Worm (Caenorhabditis elegans) whole organism, L1 larva: ENCODE results near the gene gpa-3.

Experiments
- C04F5.9 ChIP-seq: sonication (generic microtip); optimal IDR thresholded peaks from 2 replicates; lab custom pipeline; 2016; ENCODE audit warnings: missing genetic modification characterization, missing compliant biosample characterization
- C16A3.4 ChIP-seq: fragments of 150-350 bp; optimal IDR thresholded peaks from 2 replicates; lab custom pipeline; 2014; ENCODE audit warnings: missing biosample characterization, missing genetic modification characterization
- C34B4.2 ChIP-seq: sonication (generic microtip); optimal IDR thresholded peaks from 2 replicates; lab custom pipeline; 2017; ENCODE audit warnings: mild to moderate bottlenecking, missing genetic modification characterization, missing compliant biosample characterization
- F16B12.6 ChIP-seq: fragments of 150-350 bp; optimal IDR thresholded peaks from 2 replicates; lab custom pipeline; 2014; ENCODE audit warnings: missing biosample characterization, missing genetic modification characterization
- alr-1 ChIP-seq: fragments of 200-800 bp; sonication (Bioruptor generic); optimal IDR thresholded peaks from 2 replicates; lab custom pipeline; 2018; ENCODE audit warnings: borderline replicate concordance, mild to moderate bottlenecking, missing genetic modification characterization, missing compliant biosample characterization
- aly-2 ChIP-seq: fragments of 150-350 bp; optimal IDR thresholded peaks from 2 replicates; lab custom pipeline; 2014; ENCODE audit warnings: missing biosample characterization, missing genetic modification characterization
- blmp-1 ChIP-seq: fragments of 150-350 bp; optimal IDR thresholded peaks from 2 replicates; lab custom pipeline; 2014; ENCODE audit warnings: missing biosample characterization, missing genetic modification characterization
- ceh-63 ChIP-seq: fragments of 200-800 bp; sonication (Bioruptor generic); optimal IDR thresholded peaks from 2 replicates; lab custom pipeline; 2018; ENCODE audit warnings: mild to moderate bottlenecking, missing genetic modification characterization, missing compliant biosample characterization
- ceh-8 ChIP-seq: fragments of 200-800 bp; sonication (Bioruptor generic); optimal IDR thresholded peaks from 2 replicates; lab custom pipeline; 2018; ENCODE audit warnings: mild to moderate bottlenecking, missing genetic modification characterization, moderate library complexity, missing compliant biosample characterization
- ceh-82 ChIP-seq, 3 experiments: fragments of 150-350 bp in 1 of 3; sonication (generic microtip) in 2 of 3; optimal IDR thresholded peaks; 2 replicates each; lab custom pipeline; 2014 to 2017; ENCODE audit warnings: missing biosample characterization in 3 of 3, missing genetic modification characterization in 3 of 3
- ces-1 ChIP-seq: fragments of 150-350 bp; optimal IDR thresholded peaks from 2 replicates; lab custom pipeline; 2014; ENCODE audit warnings: missing biosample characterization, missing genetic modification reagents, missing genetic modification characterization
- dpl-1 ChIP-seq, 3 experiments: fragments of 150-350 bp in 2 of 3; sonication (generic microtip) in 1 of 3; optimal IDR thresholded peaks; 2 replicates each; lab custom pipeline; 2014 to 2017; ENCODE audit warnings: missing biosample characterization in 3 of 3, missing genetic modification characterization in 3 of 3, missing genetic modification reagents in 3 of 3
- efl-1 ChIP-seq, 4 experiments: fragments of 150-350 bp; optimal IDR thresholded peaks in 3 of 4; peaks in 1 of 4; 1 replicate in 1 of 4; 2 replicates in 3 of 4; lab custom pipeline; 2014; ENCODE audit warnings: missing biosample characterization in 2 of 4, missing genetic modification characterization in 2 of 4, missing genetic modification reagents in 2 of 4
- efl-3 ChIP-seq: fragments of 200-800 bp; sonication (Bioruptor generic); optimal IDR thresholded peaks from 2 replicates; lab custom pipeline; 2018; ENCODE audit warnings: mild to moderate bottlenecking, missing genetic modification characterization, missing compliant biosample characterization
- egl-13 ChIP-seq: sonication (generic microtip); optimal IDR thresholded peaks from 2 replicates; lab custom pipeline; 2016; ENCODE audit warnings: missing genotype, missing genetic modification reagents, missing genetic modification characterization, missing compliant biosample characterization
- elt-2 ChIP-seq: sonication (generic microtip); optimal IDR thresholded peaks from 2 replicates; lab custom pipeline; 2016; ENCODE audit warnings: missing genetic modification characterization, mild to moderate bottlenecking, inconsistent platforms, missing compliant biosample characterization, missing genetic modification reagents
- elt-3 ChIP-seq, 6 experiments: fragments of 150-350 bp in 1 of 6; sonication (generic microtip); optimal IDR thresholded peaks; 2 replicates each; lab custom pipeline; 2017 to 2018; ENCODE audit warnings: missing biosample characterization in 6 of 6, missing genetic modification characterization in 6 of 6, inconsistent platforms in 1 of 6
- fkh-8 ChIP-seq: sonication (generic microtip); optimal IDR thresholded peaks from 2 replicates; lab custom pipeline; 2016; ENCODE audit warnings: mild to moderate bottlenecking, missing genetic modification characterization, missing compliant biosample characterization
- grh-1 ChIP-seq: fragments of 200-800 bp; sonication (Bioruptor generic); IDR thresholded peaks from 2 replicates; pipeline ENCODE4 v1.3.6; 2022; ENCODE audit warnings: missing genetic modification reagents, missing genetic modification characterization, missing compliant biosample characterization
- hlh-17 ChIP-seq: fragments of 200-800 bp; sonication (Bioruptor generic); optimal IDR thresholded peaks from 2 replicates; lab custom pipeline; 2018; ENCODE audit warnings: missing genetic modification characterization, mild to moderate bottlenecking, missing compliant biosample characterization, moderate library complexity, borderline replicate concordance
- irx-1 ChIP-seq: sonication (generic microtip); optimal IDR thresholded peaks from 2 replicates; lab custom pipeline; 2016; ENCODE audit warnings: missing genetic modification characterization, missing compliant biosample characterization
- isw-1 ChIP-seq: fragments of 200-800 bp; sonication (Bioruptor generic); IDR thresholded peaks from 2 replicates; pipeline ENCODE4 v1.3.6; 2022; ENCODE audit warnings: missing genetic modification characterization, missing compliant biosample characterization
- jun-1 ChIP-seq: fragments of 150-350 bp; optimal IDR thresholded peaks from 2 replicates; lab custom pipeline; 2014; ENCODE audit warnings: missing biosample characterization, missing genetic modification reagents, missing genetic modification characterization
- lin-14 ChIP-seq: fragments of 200-800 bp; sonication (Bioruptor generic); optimal IDR thresholded peaks from 2 replicates; lab custom pipeline; 2018; ENCODE audit warnings: mild to moderate bottlenecking, missing genetic modification characterization, moderate library complexity, missing compliant biosample characterization
- mdl-1 ChIP-seq, 2 experiments: fragments of 150-350 bp; optimal IDR thresholded peaks; 2 replicates each; lab custom pipeline; 2014 to 2017; ENCODE audit warnings: missing biosample characterization in 2 of 2, missing genetic modification characterization in 2 of 2, inconsistent platforms in 1 of 2
- mep-1 ChIP-seq: fragments of 150-350 bp; optimal IDR thresholded peaks from 2 replicates; lab custom pipeline; 2014; ENCODE audit warnings: missing biosample characterization, missing genetic modification characterization
- nhr-12 ChIP-seq: sonication (generic microtip); optimal IDR thresholded peaks from 2 replicates; lab custom pipeline; 2017; ENCODE audit warnings: missing biosample characterization, missing genetic modification characterization
- nhr-20 ChIP-seq: sonication (generic microtip); optimal IDR thresholded peaks from 2 replicates; lab custom pipeline; 2016; ENCODE audit warnings: mild to moderate bottlenecking, missing genetic modification characterization, missing compliant biosample characterization
- nhr-237 ChIP-seq: fragments of 150-350 bp; optimal IDR thresholded peaks from 2 replicates; lab custom pipeline; 2014; ENCODE audit warnings: missing biosample characterization, missing genetic modification characterization
- nhr-71 ChIP-seq: sonication (generic microtip); optimal IDR thresholded peaks from 2 replicates; lab custom pipeline; 2016; ENCODE audit warnings: mild to moderate bottlenecking, missing genetic modification characterization, moderate library complexity, missing compliant biosample characterization
- nhr-77 ChIP-seq: fragments of 150-350 bp; optimal IDR thresholded peaks from 2 replicates; lab custom pipeline; 2014; ENCODE audit warnings: missing biosample characterization, missing genetic modification characterization
- nhr-84 ChIP-seq: sonication (generic microtip); optimal IDR thresholded peaks from 2 replicates; lab custom pipeline; 2017; ENCODE audit warnings: missing biosample characterization, missing genetic modification characterization
- nhr-85 ChIP-seq: sonication (generic microtip); peaks from one replicate; lab custom pipeline; 2016; ENCODE audit warnings: missing genetic modification characterization, inconsistent platforms, missing compliant biosample characterization
- nhr-90 ChIP-seq: sonication (generic microtip); optimal IDR thresholded peaks from 2 replicates; lab custom pipeline; 2016; ENCODE audit warnings: mild to moderate bottlenecking, missing genetic modification characterization, missing compliant biosample characterization; ENCODE audit not compliant: poor library complexity
- pax-3 ChIP-seq: fragments of 200-800 bp; sonication (Bioruptor generic); optimal IDR thresholded peaks from 2 replicates; lab custom pipeline; 2018; ENCODE audit warnings: mild to moderate bottlenecking, missing genetic modification characterization, moderate library complexity, missing compliant biosample characterization
- pqm-1 ChIP-seq: sonication (generic microtip); optimal IDR thresholded peaks from 3 replicates; lab custom pipeline; 2017; ENCODE audit warnings: missing biosample characterization, missing genetic modification characterization
- skn-1 ChIP-seq: fragments of 150-350 bp; optimal IDR thresholded peaks from 2 replicates; lab custom pipeline; 2014; ENCODE audit warnings: missing biosample characterization, missing genetic modification characterization
- snu-23 ChIP-seq: sonication (generic microtip); optimal IDR thresholded peaks from 2 replicates; lab custom pipeline; 2016; ENCODE audit warnings: missing genetic modification characterization, missing compliant biosample characterization
- sptf-1 ChIP-seq: fragments of 150-350 bp; optimal IDR thresholded peaks from 2 replicates; lab custom pipeline; 2014; ENCODE audit warnings: missing biosample characterization, missing genetic modification characterization
- swsn-7 ChIP-seq: sonication (generic microtip); optimal IDR thresholded peaks from 2 replicates; lab custom pipeline; 2016; ENCODE audit warnings: missing genetic modification characterization, missing compliant biosample characterization
- tbx-2 ChIP-seq: sonication (generic microtip); optimal IDR thresholded peaks from 2 replicates; lab custom pipeline; 2016; ENCODE audit warnings: missing genetic modification characterization, missing compliant biosample characterization
- unc-62 ChIP-seq: fragments of 150-350 bp; optimal IDR thresholded peaks from 2 replicates; lab custom pipeline; 2014; ENCODE audit warnings: missing biosample characterization, missing genetic modification reagents, missing genetic modification characterization
- unc-98 ChIP-seq: fragments of 200-800 bp; sonication (Bioruptor generic); IDR thresholded peaks from 2 replicates; pipeline ENCODE4 v1.3.6; 2022; ENCODE audit warnings: missing genetic modification characterization, missing compliant biosample characterization
- vab-15 ChIP-seq: sonication (generic microtip); optimal IDR thresholded peaks from 2 replicates; lab custom pipeline; 2017; ENCODE audit warnings: missing genotype, mild to moderate bottlenecking, missing genetic modification characterization, missing compliant biosample characterization

The gpa-3 gene

ce11 chrV:9329245-9329979 is 30.2 kb downstream of the gpa-3 start:
- TF ChIP-seq ceh-63 (no peak), blmp-1 (tag; lab: Kevin White, UChicago) (peak; percentile 36), efl-1 (optimal IDR thresholded peaks at IDR 0.05; lab: Kevin White, UChicago) (no peak), efl-1 (GFP tag; optimal IDR thresholded peaks at IDR 0.05 in 1 of 2; lab: Kevin White, UChicago) (peak in 1 of 2 experiments; percentile 63), skn-1 (tag; lab: Kevin White, UChicago) (no peak), C34B4.2 (tag; lab: Kevin White, UChicago) (no peak), ceh-8 (no peak), isw-1 (GFP tag; lab: Robert Waterston, UW) (no peak)

- TF ChIP-seq unc-98 (GFP tag; lab: Robert Waterston, UW) (no peak), tbx-2 (no peak), alr-1 (no peak), C04F5.9 (tag; lab: Kevin White, UChicago) (no peak), fkh-8 (tag; lab: Kevin White, UChicago) (no peak), ces-1 (GFP tag; lab: Kevin White, UChicago) (no peak), lin-14 (no peak), mdl-1 (tag; optimal IDR thresholded peaks at IDR 0.05; lab: Kevin White, UChicago) (no peak), nhr-237 (no peak), nhr-90 (tag; lab: Kevin White, UChicago) (no peak), pqm-1 (tag; lab: Kevin White, UChicago) (no peak), grh-1 (no peak), nhr-77 (tag; lab: Kevin White, UChicago) (no peak), swsn-7 (tag; lab: Kevin White, UChicago) (no peak), F16B12.6 (tag; lab: Kevin White, UChicago) (no peak), nhr-84 (tag; lab: Kevin White, UChicago) (no peak), egl-13 (no peak), nhr-12 (tag; lab: Kevin White, UChicago) (no peak), efl-3 (GFP tag; lab: Kevin White, UChicago) (no peak)
These were observed 30.9 kb downstream of the gpa-3 start, which contains the start of gene K07B1.4 for ce11 chrV:9328670-9329069. Gene K07B1.4, plus strand, starts transcription at chrV:9328970.

ce11 chrV:9327691-9328090 is 31.9 kb downstream of the gpa-3 start:
- TF ChIP-seq elt-3 (tag; optimal IDR thresholded peaks at IDR 0.05; lab: Kevin White, UChicago) = peak in 3 of 6 experiments; percentile 16 to 40 (median 23)
- no peak for TF ChIP-seq vab-15 (tag; lab: Kevin White, UChicago)
- no peak for TF ChIP-seq skn-1 (tag; lab: Kevin White, UChicago)
- TF ChIP-seq pqm-1 (tag; lab: Kevin White, UChicago) = no peak
- TF ChIP-seq elt-2 (tag; lab: Kevin White, UChicago) = peak; percentile 23
- peak; percentile 15 for TF ChIP-seq snu-23 (GFP tag; lab: Kevin White, UChicago)
- TF ChIP-seq irx-1 (tag; lab: Kevin White, UChicago) = no peak
- no peak for TF ChIP-seq C16A3.4 (tag; lab: Kevin White, UChicago)
- no peak for TF ChIP-seq aly-2 (tag; lab: Kevin White, UChicago)
- no peak for TF ChIP-seq pax-3
- TF ChIP-seq sptf-1 (tag; lab: Kevin White, UChicago) = no peak
- TF ChIP-seq nhr-237 = no peak
- TF ChIP-seq jun-1 = no peak
- no peak for TF ChIP-seq hlh-17 (GFP tag; lab: Kevin White, UChicago)
- TF ChIP-seq nhr-85 (tag; lab: Kevin White, UChicago) = peak; percentile 71
- no peak for TF ChIP-seq C04F5.9 (tag; lab: Kevin White, UChicago)
- peak; percentile 45 for TF ChIP-seq lin-14
- TF ChIP-seq mep-1 = peak; percentile 4
- TF ChIP-seq blmp-1 (tag; lab: Kevin White, UChicago) = peak; percentile 51
- no peak for TF ChIP-seq dpl-1 (GFP tag; optimal IDR thresholded peaks at IDR 0.05; lab: Kevin White, UChicago)
- TF ChIP-seq grh-1 = no peak
- TF ChIP-seq nhr-20 (tag; lab: Kevin White, UChicago) = peak; percentile 15
- peak; percentile 13 for TF ChIP-seq nhr-71 (tag; lab: Kevin White, UChicago)
- TF ChIP-seq unc-62 (GFP tag; lab: Kevin White, UChicago) = no peak
- TF ChIP-seq ceh-82 (tag; optimal IDR thresholded peaks at IDR 0.05; lab: Kevin White, UChicago) = no peak
- TF ChIP-seq nhr-77 (tag; lab: Kevin White, UChicago) = no peak
- TF ChIP-seq, all 84 proteins: peak for 9
